Worm (Caenorhabditis elegans) whole organism, L2 larva: Measurements from ENCODE around the gene T11B7.5.

Source experiments
- ama-1 ChIP-seq: fragments of 150-350 bp; optimal IDR thresholded peaks from 2 replicates; lab custom pipeline; 2018; ENCODE audit warnings: inconsistent platforms
- elt-1 ChIP-seq: fragments of 150-350 bp; optimal IDR thresholded peaks from 2 replicates; lab custom pipeline; 2014; ENCODE audit warnings: missing biosample characterization, missing genetic modification characterization
- elt-3 ChIP-seq: sonication (generic microtip); optimal IDR thresholded peaks from 2 replicates; lab custom pipeline; 2017; ENCODE audit warnings: missing biosample characterization, missing genetic modification characterization
- lin-39 ChIP-seq: fragments of 150-350 bp; optimal IDR thresholded peaks from 2 replicates; lab custom pipeline; 2014; ENCODE audit warnings: missing biosample characterization, missing genetic modification reagents, missing genetic modification characterization
- mbf-1 ChIP-seq: sonication (generic microtip); optimal IDR thresholded peaks from 2 replicates; lab custom pipeline; 2017; ENCODE audit warnings: missing biosample characterization, missing genetic modification characterization
- mdl-1 ChIP-seq, 2 experiments: fragments of 150-350 bp in 1 of 2; sonication (generic microtip) in 1 of 2; optimal IDR thresholded peaks; 2 replicates each; lab custom pipeline; 2017; ENCODE audit warnings: missing biosample characterization in 2 of 2, missing genetic modification characterization in 2 of 2
- nhr-10 ChIP-seq: sonication (generic microtip); optimal IDR thresholded peaks from 2 replicates; lab custom pipeline; 2017; ENCODE audit warnings: missing biosample characterization, missing genetic modification characterization
- nhr-11 ChIP-seq: fragments of 150-350 bp; optimal IDR thresholded peaks from 2 replicates; lab custom pipeline; 2014; ENCODE audit warnings: missing biosample characterization, missing genetic modification characterization
- nhr-12 ChIP-seq: fragments of 150-350 bp; optimal IDR thresholded peaks from 2 replicates; lab custom pipeline; 2014; ENCODE audit warnings: missing biosample characterization, missing genetic modification characterization
- nhr-237 ChIP-seq: fragments of 150-350 bp; optimal IDR thresholded peaks from 2 replicates; lab custom pipeline; 2014; ENCODE audit warnings: missing biosample characterization, missing genetic modification characterization
- snpc-4 ChIP-seq: fragments of 150-350 bp; optimal IDR thresholded peaks from 2 replicates; lab custom pipeline; 2014; ENCODE audit warnings: missing biosample characterization, missing genetic modification characterization
- unc-39 ChIP-seq: fragments of 150-350 bp; optimal IDR thresholded peaks from 2 replicates; lab custom pipeline; 2014; ENCODE audit warnings: missing biosample characterization, missing genetic modification characterization
- unc-62 ChIP-seq: fragments of 150-350 bp; optimal IDR thresholded peaks from 2 replicates; lab custom pipeline; 2014; ENCODE audit warnings: missing biosample characterization, missing genetic modification reagents, missing genetic modification characterization
- ztf-11 ChIP-seq: sonication (generic microtip); optimal IDR thresholded peaks from 2 replicates; lab custom pipeline; 2017; ENCODE audit warnings: missing biosample characterization, missing genetic modification characterization

- TF ChIP-seq snpc-4 (tag; lab: Kevin White, UChicago), result no peak
- TF ChIP-seq unc-62, result no peak
- TF ChIP-seq ztf-11 (tag; lab: Kevin White, UChicago), result no peak
- TF ChIP-seq lin-39, result no peak
- TF ChIP-seq elt-1 (tag; lab: Kevin White, UChicago), result no peak
- TF ChIP-seq nhr-12 (tag; lab: Kevin White, UChicago), result no peak
- TF ChIP-seq unc-39 (tag; lab: Kevin White, UChicago), result no peak
- no peak for TF ChIP-seq elt-3 (tag; lab: Kevin White, UChicago)
- TF ChIP-seq nhr-11, result no peak
- TF ChIP-seq mbf-1, result no peak
- TF ChIP-seq ama-1, result no peak
- no peak for TF ChIP-seq mdl-1 (tag; optimal IDR thresholded peaks at IDR 0.05; lab: Kevin White, UChicago)
- TF ChIP-seq nhr-237 (tag; lab: Kevin White, UChicago), result no peak
- no peak for TF ChIP-seq nhr-10 (tag; lab: Kevin White, UChicago)
These were observed 18.0 kb upstream of the T11B7.5 start, which contains the start of gene hdl-2 for ce11 chrIV:8873847-8874246.
